Comparison of ENCODE assay signal across 7 worm cellular contexts in genomic region chrIV:1623712-1624111, ce11.
TF ChIP-seq lines count a peak whose summit lies in the region.

Gene nhr-87 (plus strand): TSS chrIV:1624029.

TF ChIP-seq in whole organism, L1 larva, 84 proteins besides CTCF, POLR2A, EP300 and RAD21 (continues in another document):
- TF ChIP-seq pag-3 (tag; optimal IDR thresholded peaks at IDR 0.05; lab: Kevin White, UChicago; ENCODE audit: borderline replicate concordance, insufficient read depth) (peak; percentile 87), nhr-76 (tag; optimal IDR thresholded peaks at IDR 0.05; lab: Kevin White, UChicago) (no peak), isw-1 (GFP tag; IDR thresholded peaks at IDR 0.05; lab: Robert Waterston, UW) (no peak), lir-3 (tag; optimal IDR thresholded peaks at IDR 0.05; lab: Kevin White, UChicago; ENCODE audit: poor library complexity) (peak; percentile 52), dpl-1 (GFP tag; optimal IDR thresholded peaks at IDR 0.05; lab: Kevin White, UChicago) (peak in 2 of 3 experiments; percentile 23 to 33), alr-1 (tag; optimal IDR thresholded peaks at IDR 0.05; lab: Kevin White, UChicago; ENCODE audit: borderline replicate concordance) (no peak), tbx-2 (tag; optimal IDR thresholded peaks at IDR 0.05; lab: Kevin White, UChicago) (peak; percentile 58), unc-62 (GFP tag; optimal IDR thresholded peaks at IDR 0.05; lab: Kevin White, UChicago) (no peak), C16A3.4 (tag; optimal IDR thresholded peaks at IDR 0.05; lab: Kevin White, UChicago) (peak; percentile 24), C34B4.2 (tag; optimal IDR thresholded peaks at IDR 0.05; lab: Kevin White, UChicago) (no peak), zag-1 (tag; optimal IDR thresholded peaks at IDR 0.05; lab: Kevin White, UChicago) (no peak), hlh-4 (tag; optimal IDR thresholded peaks at IDR 0.05; lab: Kevin White, UChicago) (no peak)

TF ChIP-seq in whole organism, L2 larva, 48 proteins besides CTCF, POLR2A, EP300 and RAD21 (continues in another document):
- peak; percentile 51 for TF ChIP-seq sem-4 (tag; optimal IDR thresholded peaks at IDR 0.05; lab: Kevin White, UChicago)
- no peak for TF ChIP-seq nhr-11 (tag; optimal IDR thresholded peaks at IDR 0.05; lab: Kevin White, UChicago)
- peak; percentile 29 for TF ChIP-seq gmeb-1 (tag; optimal IDR thresholded peaks at IDR 0.05; lab: Kevin White, UChicago)
- peak; percentile 47 for TF ChIP-seq crh-2 (tag; optimal IDR thresholded peaks at IDR 0.05; lab: Kevin White, UChicago)
- TF ChIP-seq ztf-4 (tag; optimal IDR thresholded peaks at IDR 0.05; lab: Kevin White, UChicago), result no peak
- TF ChIP-seq ceh-82 (tag; optimal IDR thresholded peaks at IDR 0.05; lab: Kevin White, UChicago), result no peak
- TF ChIP-seq Y55F3AM.14 (GFP tag; optimal IDR thresholded peaks at IDR 0.05; lab: Kevin White, UChicago), result no peak
- TF ChIP-seq F13H6.1 (tag; optimal IDR thresholded peaks at IDR 0.05; lab: Kevin White, UChicago), result peak; percentile 31
- no peak for TF ChIP-seq unc-62 (GFP tag; optimal IDR thresholded peaks at IDR 0.05; lab: Kevin White, UChicago)
- TF ChIP-seq ztf-1 (GFP tag; conservative IDR thresholded peaks at IDR 0.05; lab: Robert Waterston, UW), result no peak
- TF ChIP-seq mab-5 (tag; optimal IDR thresholded peaks at IDR 0.05; lab: Kevin White, UChicago), result peak; percentile 29
- no peak for TF ChIP-seq elt-1 (tag; optimal IDR thresholded peaks at IDR 0.05; lab: Kevin White, UChicago)
- no peak for TF ChIP-seq lin-39 (tag; optimal IDR thresholded peaks at IDR 0.05; lab: Kevin White, UChicago)
- TF ChIP-seq lsy-2 (tag; optimal IDR thresholded peaks at IDR 0.05; lab: Kevin White, UChicago), result peak in 1 of 2 experiments; percentile 50

TF ChIP-seq in whole organism, L3 larva, 47 proteins besides CTCF, POLR2A, EP300 and RAD21 (continues in another document):
- no peak for TF ChIP-seq ztf-4 (tag; optimal IDR thresholded peaks at IDR 0.05; lab: Kevin White, UChicago)
- TF ChIP-seq nhr-12 (tag; optimal IDR thresholded peaks at IDR 0.05; lab: Kevin White, UChicago), result no peak
- no peak for TF ChIP-seq elt-1 (tag; optimal IDR thresholded peaks at IDR 0.05; lab: Kevin White, UChicago)
- TF ChIP-seq elt-3 (tag; optimal IDR thresholded peaks at IDR 0.05; lab: Kevin White, UChicago), result no peak
- TF ChIP-seq nfya-1 (tag; optimal IDR thresholded peaks at IDR 0.05; lab: Kevin White, UChicago; ENCODE audit: insufficient read depth), result peak; percentile 16
- TF ChIP-seq nhr-23 (tag; optimal IDR thresholded peaks at IDR 0.05; lab: Kevin White, UChicago), result peak; percentile 14
- no peak for TF ChIP-seq egl-5 (tag; optimal IDR thresholded peaks at IDR 0.05; lab: Kevin White, UChicago)
- peak; percentile 48 for TF ChIP-seq nhr-25 (tag; optimal IDR thresholded peaks at IDR 0.05; lab: Kevin White, UChicago)
- no peak for TF ChIP-seq ama-1 (optimal IDR thresholded peaks at IDR 0.05; lab: Kevin White, UChicago)
- TF ChIP-seq lin-39 (tag; optimal IDR thresholded peaks at IDR 0.05; lab: Kevin White, UChicago), result peak; percentile 9
- no peak for TF ChIP-seq nhr-67 (tag; optimal IDR thresholded peaks at IDR 0.05; lab: Kevin White, UChicago)
- no peak for TF ChIP-seq ZK546.5 (tag; optimal IDR thresholded peaks at IDR 0.05; lab: Kevin White, UChicago)
- no peak for TF ChIP-seq nhr-28 (tag; optimal IDR thresholded peaks at IDR 0.05; lab: Kevin White, UChicago)
- TF ChIP-seq snpc-4 (tag; optimal IDR thresholded peaks at IDR 0.05; lab: Kevin White, UChicago), result no peak

TF ChIP-seq in whole organism, L4 larva, 104 proteins besides CTCF, POLR2A, EP300 and RAD21 (continues in another document):
- TF ChIP-seq mdl-1 (tag; optimal IDR thresholded peaks at IDR 0.05; lab: Kevin White, UChicago), result peak in 1 of 2 experiments; percentile 20
- TF ChIP-seq daf-8 (GFP tag; IDR thresholded peaks at IDR 0.05; lab: Robert Waterston, UW), result no peak
- no peak for TF ChIP-seq mxl-2 (GFP tag; conservative IDR thresholded peaks at IDR 0.05; lab: Robert Waterston, UW)
- TF ChIP-seq ctbp-1 (GFP tag; IDR thresholded peaks at IDR 0.05; lab: Robert Waterston, UW), result no peak
- TF ChIP-seq nhr-48 (tag; optimal IDR thresholded peaks at IDR 0.05; lab: Kevin White, UChicago), result no peak
- peak; percentile 52 for TF ChIP-seq nhr-28 (tag; optimal IDR thresholded peaks at IDR 0.05; lab: Kevin White, UChicago)
- TF ChIP-seq ceh-20 (GFP tag; IDR thresholded peaks at IDR 0.05; lab: Robert Waterston, UW), result no peak
- TF ChIP-seq ceh-82 (tag; optimal IDR thresholded peaks at IDR 0.05; lab: Kevin White, UChicago), result no peak
- TF ChIP-seq lir-3 (tag; optimal IDR thresholded peaks at IDR 0.05; lab: Kevin White, UChicago), result no peak
- no peak for TF ChIP-seq ceh-62 (tag; optimal IDR thresholded peaks at IDR 0.05; lab: Kevin White, UChicago)
- peak; percentile 27 for TF ChIP-seq mep-1 (tag; optimal IDR thresholded peaks at IDR 0.05; lab: Kevin White, UChicago)
- TF ChIP-seq egl-43 (GFP tag; IDR thresholded peaks at IDR 0.05; lab: Robert Waterston, UW), result no peak
- no peak for TF ChIP-seq sdz-12 (GFP tag; optimal IDR thresholded peaks at IDR 0.05; lab: Kevin White, UChicago)
- TF ChIP-seq nhr-76 (tag; optimal IDR thresholded peaks at IDR 0.05; lab: Kevin White, UChicago), result no peak
- TF ChIP-seq nhr-10 (tag; optimal IDR thresholded peaks at IDR 0.05; lab: Kevin White, UChicago), result no peak

TF ChIP-seq in whole organism, late embryonic, 69 proteins besides CTCF, POLR2A, EP300 and RAD21:
- TF ChIP-seq C08G9.2 (tag; optimal IDR thresholded peaks at IDR 0.05; lab: Kevin White, UChicago) (no peak), ceh-2 (tag; optimal IDR thresholded peaks at IDR 0.05; lab: Kevin White, UChicago) (no peak), ztf-16 (tag; optimal IDR thresholded peaks at IDR 0.05; lab: Kevin White, UChicago) (no peak), mec-3 (tag; optimal IDR thresholded peaks at IDR 0.05; lab: Kevin White, UChicago; ENCODE audit: borderline replicate concordance) (no peak), pha-2 (tag; optimal IDR thresholded peaks at IDR 0.05; lab: Kevin White, UChicago) (no peak), fax-1 (tag; optimal IDR thresholded peaks at IDR 0.05; lab: Kevin White, UChicago) (no peak), odd-2 (tag; optimal IDR thresholded peaks at IDR 0.05; lab: Kevin White, UChicago) (no peak), unc-55 (GFP tag; optimal IDR thresholded peaks at IDR 0.05; lab: Kevin White, UChicago) (peak; percentile 50)

TF ChIP-seq in whole organism, mixed stage, embryonic, 35 proteins besides CTCF, POLR2A, EP300 and RAD21:
- TF ChIP-seq hlh-1 (tag; optimal IDR thresholded peaks at IDR 0.05; lab: Kevin White, UChicago) (peak; percentile 22), zip-8 (tag; optimal IDR thresholded peaks at IDR 0.05; lab: Kevin White, UChicago) (no peak), elt-1 (tag; optimal IDR thresholded peaks at IDR 0.05; lab: Kevin White, UChicago; ENCODE audit: borderline replicate concordance, insufficient read depth) (no peak), ces-1 (GFP tag; optimal IDR thresholded peaks at IDR 0.05; lab: Kevin White, UChicago) (peak; percentile 47)

TF ChIP-seq in whole organism, young adult, 124 proteins besides CTCF, POLR2A, EP300 and RAD21:
- TF ChIP-seq hmg-1.2 (GFP tag; IDR thresholded peaks at IDR 0.05; lab: Robert Waterston, UW) (peak; percentile 30; the same call in 1 of the 2 replicates), lsl-1 (GFP tag; optimal IDR thresholded peaks at IDR 0.05; lab: Kevin White, UChicago) (no peak), zfh-2 (GFP tag; conservative IDR thresholded peaks at IDR 0.05; lab: Robert Waterston, UW) (no peak), lin-40 (tag; optimal IDR thresholded peaks at IDR 0.05; lab: Kevin White, UChicago) (peak; percentile 20), ceh-27 (GFP tag; optimal IDR thresholded peaks at IDR 0.05; lab: Kevin White, UChicago) (peak; percentile 30)
